Fruit fly (Drosophila melanogaster) whole organism, embryonic: ENCODE data around the gene CG16753.
A peak's percentile ranks its signal among the peaks of the same experiment; 100 is the strongest.

Source experiments
- Ada2b ChIP-seq: fragments of 200-800 bp; sonication (Bioruptor generic); IDR thresholded peaks from 2 replicates; pipeline ENCODE4 v1.3.6; 2022; ENCODE audit warnings: missing biosample characterization, missing genetic modification characterization
- Awh ChIP-seq: fragments of 200-800 bp; sonication (Bioruptor generic); IDR thresholded peaks from 2 replicates; pipeline ENCODE4, ENCODE4 v1.3.6; 2022; ENCODE audit warnings: missing biosample characterization, missing genetic modification characterization
- CG10147 ChIP-seq: fragments of 200-800 bp; sonication (Bioruptor generic); optimal IDR thresholded peaks from 2 replicates; lab custom pipeline; 2019; ENCODE audit warnings: missing biosample characterization, mild to moderate bottlenecking, missing genetic modification characterization, moderate library complexity
- CG10321 ChIP-seq: fragments of 200-800 bp; sonication (Bioruptor generic); IDR thresholded peaks from 2 replicates; pipeline ENCODE4 v1.3.6; 2022; ENCODE audit warnings: missing biosample characterization, missing genetic modification characterization
- CG12769 ChIP-seq: fragments of 200-800 bp; sonication (Bioruptor generic); optimal IDR thresholded peaks from 2 replicates; lab custom pipeline; 2019; ENCODE audit warnings: missing biosample characterization, mild to moderate bottlenecking, missing genetic modification characterization, moderate library complexity
- CG15696 ChIP-seq: fragments of 200-800 bp; sonication (Bioruptor generic); optimal IDR thresholded peaks from 2 replicates; lab custom pipeline; 2019; ENCODE audit warnings: missing biosample characterization, mild to moderate bottlenecking, missing genetic modification characterization, moderate library complexity
- CG17359 ChIP-seq: fragments of 200-800 bp; sonication (Bioruptor generic); optimal IDR thresholded peaks from 3 replicates; lab custom pipeline; 2018; ENCODE audit warnings: missing biosample characterization, mild to moderate bottlenecking, missing genetic modification characterization, moderate library complexity
- CG17829 ChIP-seq: fragments of 200-800 bp; optimal IDR thresholded peaks from 2 replicates; lab custom pipeline; 2019; ENCODE audit warnings: missing biosample characterization, mild to moderate bottlenecking, missing genetic modification characterization, moderate library complexity
- CG18599 ChIP-seq: fragments of 200-800 bp; sonication (Bioruptor generic); optimal IDR thresholded peaks from 3 replicates; lab custom pipeline; 2017; ENCODE audit warnings: missing biosample characterization, missing genetic modification characterization, mild to moderate bottlenecking, moderate library complexity, missing genetic modification reagents
- CG18764 ChIP-seq: fragments of 200-800 bp; sonication (Bioruptor generic); optimal IDR thresholded peaks from 3 replicates; lab custom pipeline; 2016; ENCODE audit warnings: missing biosample characterization, missing genetic modification characterization
- CG2116 ChIP-seq: fragments of 200-800 bp; sonication (Bioruptor generic); optimal IDR thresholded peaks from 3 replicates; lab custom pipeline; 2018; ENCODE audit warnings: missing biosample characterization, mild to moderate bottlenecking, missing genetic modification characterization
- CG2712 ChIP-seq: fragments of 200-800 bp; optimal IDR thresholded peaks from 3 replicates; lab custom pipeline; 2019; ENCODE audit warnings: missing biosample characterization, mild to moderate bottlenecking, missing genetic modification characterization, moderate library complexity
- CG2875 ChIP-seq: fragments of 200-800 bp; sonication (Bioruptor generic); optimal IDR thresholded peaks from 2 replicates; lab custom pipeline; 2017; ENCODE audit warnings: missing biosample characterization, mild to moderate bottlenecking, missing genetic modification characterization, missing genetic modification reagents
- CG31441 ChIP-seq: fragments of 200-800 bp; sonication (Bioruptor generic); IDR thresholded peaks from 2 replicates; pipeline ENCODE4 v1.3.6; 2022; ENCODE audit warnings: missing biosample characterization, missing genetic modification characterization
- CG32532 ChIP-seq: fragments of 200-800 bp; sonication (Bioruptor generic); IDR thresholded peaks from 2 replicates; pipeline ENCODE4 v1.3.6; 2022; ENCODE audit warnings: missing biosample characterization, missing genetic modification characterization
- CG43689 ChIP-seq: fragments of 200-800 bp; sonication (Bioruptor generic); IDR thresholded peaks from 2 replicates; pipeline ENCODE4 v1.3.6; 2022; ENCODE audit warnings: missing biosample characterization, missing genetic modification characterization
- CG7372 ChIP-seq: fragments of 200-800 bp; sonication (Bioruptor generic); IDR thresholded peaks from 2 replicates; pipeline ENCODE4 v1.3.6; 2022; ENCODE audit warnings: missing biosample characterization, missing genetic modification characterization
- CG9932 ChIP-seq: fragments of 200-800 bp; sonication (Bioruptor generic); IDR thresholded peaks from 2 replicates; pipeline ENCODE4 v1.3.6; 2022; ENCODE audit warnings: missing biosample characterization, missing genetic modification characterization
- Chrac-16 ChIP-seq: fragments of 200-800 bp; sonication (Bioruptor generic); optimal IDR thresholded peaks from 3 replicates; lab custom pipeline; 2016; ENCODE audit warnings: missing biosample characterization, missing genetic modification characterization
- Dad ChIP-seq: fragments of 200-800 bp; sonication (Bioruptor generic); optimal IDR thresholded peaks from 3 replicates; lab custom pipeline; 2016; ENCODE audit warnings: missing biosample characterization, missing genetic modification characterization
- E2f1 ChIP-seq: fragments of 200-800 bp; sonication (Bioruptor generic); IDR thresholded peaks from 2 replicates; pipeline ENCODE4 v1.3.6; 2022; ENCODE audit warnings: missing biosample characterization, missing genetic modification characterization
- ERR ChIP-seq: fragments of 200-800 bp; sonication (Bioruptor generic); optimal IDR thresholded peaks from 2 replicates; lab custom pipeline; 2016; ENCODE audit warnings: missing biosample characterization, missing genetic modification characterization
- Fer1 ChIP-seq: fragments of 200-800 bp; sonication (Bioruptor generic); optimal IDR thresholded peaks from 2 replicates; lab custom pipeline; 2017; ENCODE audit warnings: missing biosample characterization, mild to moderate bottlenecking, missing genetic modification characterization
- GATAe ChIP-seq: fragments of 200-800 bp; sonication (Bioruptor generic); conservative IDR thresholded peaks from 2 replicates; pipeline ENCODE4 v1.3.6; 2022; ENCODE audit warnings: missing biosample characterization, missing genetic modification characterization
- Gsc ChIP-seq: fragments of 200-800 bp; sonication (Bioruptor generic); IDR thresholded peaks from 2 replicates; pipeline ENCODE4 v1.3.6; 2022; ENCODE audit warnings: missing biosample characterization, missing genetic modification characterization
- Lpt ChIP-seq: fragments of >200 bp; optimal IDR thresholded peaks from 2 replicates; lab custom pipeline; 2018; ENCODE audit warnings: missing biosample characterization, missing genetic modification characterization
- Mes4 ChIP-seq: fragments of 200-800 bp; sonication (Bioruptor generic); optimal IDR thresholded peaks from 2 replicates; lab custom pipeline; 2016; ENCODE audit warnings: missing biosample characterization, missing genetic modification characterization
- Rfx ChIP-seq: fragments of 200-800 bp; sonication (Bioruptor generic); IDR thresholded peaks from 2 replicates; pipeline ENCODE4 v1.3.6; 2022; ENCODE audit warnings: missing biosample characterization, missing genetic modification characterization
- abd-A ChIP-seq: fragments of 200-800 bp; sonication (Bioruptor generic); optimal IDR thresholded peaks from 3 replicates; lab custom pipeline; 2019; ENCODE audit warnings: missing biosample characterization, mild to moderate bottlenecking, missing genetic modification characterization, moderate library complexity
- aop ChIP-seq: fragments of 200-800 bp; sonication (Bioruptor generic); IDR thresholded peaks from 2 replicates; pipeline ENCODE4 v1.3.6; 2022; ENCODE audit warnings: missing biosample characterization, missing genetic modification characterization
- br ChIP-seq: fragments of >200 bp; optimal IDR thresholded peaks from 2 replicates; lab custom pipeline; 2017
- da ChIP-seq: fragments of 200-800 bp; sonication (Bioruptor generic); optimal IDR thresholded peaks from 2 replicates; lab custom pipeline; 2016; ENCODE audit warnings: missing biosample characterization, missing genetic modification characterization
- dysf ChIP-seq: fragments of 200-800 bp; sonication (Bioruptor generic); IDR thresholded peaks from 3 replicates; pipeline ENCODE4 v1.3.6; 2022; ENCODE audit warnings: missing biosample characterization, missing genetic modification characterization
- grn ChIP-seq: fragments of 200-800 bp; sonication (Bioruptor generic); optimal IDR thresholded peaks from 3 replicates; lab custom pipeline; 2017; ENCODE audit warnings: missing biosample characterization, missing genetic modification characterization
- gsb-n ChIP-seq: fragments of 200-800 bp; sonication (Bioruptor generic); optimal IDR thresholded peaks from 3 replicates; lab custom pipeline; 2018; ENCODE audit warnings: missing biosample characterization, mild to moderate bottlenecking, missing genetic modification characterization
- ham ChIP-seq: fragments of 200-800 bp; sonication (Bioruptor generic); IDR thresholded peaks from 2 replicates; pipeline ENCODE4 v1.3.6; 2022; ENCODE audit warnings: missing biosample characterization, missing genetic modification characterization
- ken ChIP-seq: fragments of 200-800 bp; sonication (Bioruptor generic); IDR thresholded peaks from 3 replicates; pipeline ENCODE4 v1.3.6; 2022; ENCODE audit warnings: missing biosample characterization, missing genetic modification characterization
- lola ChIP-seq, 3 experiments: fragments of >200 bp in 2 of 3; fragments of 200-800 bp in 1 of 3; sonication (Bioruptor generic) in 1 of 3; optimal IDR thresholded peaks; 2 replicates each; lab custom pipeline; 2017 to 2019; ENCODE audit warnings: missing biosample characterization in 3 of 3, missing genetic modification characterization in 3 of 3, mild to moderate bottlenecking in 1 of 3, moderate library complexity in 1 of 3
- maf-S ChIP-seq: fragments of 200-800 bp; sonication (Bioruptor generic); optimal IDR thresholded peaks from 2 replicates; lab custom pipeline; 2016; ENCODE audit warnings: missing biosample characterization, missing genetic modification characterization
- nau ChIP-seq: fragments of 200-800 bp; sonication (Bioruptor generic); optimal IDR thresholded peaks from 3 replicates; lab custom pipeline; 2017; ENCODE audit warnings: missing biosample characterization, mild to moderate bottlenecking, missing genetic modification characterization, missing genetic modification reagents
- nerfin-1 ChIP-seq: fragments of 200-800 bp; sonication (Bioruptor generic); optimal IDR thresholded peaks from 3 replicates; lab custom pipeline; 2019; ENCODE audit warnings: missing biosample characterization, mild to moderate bottlenecking, missing genetic modification characterization, moderate library complexity
- peb ChIP-seq: fragments of 200-800 bp; sonication (Bioruptor generic); IDR thresholded peaks from 2 replicates; pipeline ENCODE4 v1.3.6; 2022; ENCODE audit warnings: missing biosample characterization, missing genetic modification characterization
- prd ChIP-seq, 3 experiments: fragments of >200 bp in 2 of 3; fragments of 200-800 bp in 1 of 3; sonication (Bioruptor generic) in 1 of 3; optimal IDR thresholded peaks in 2 of 3; IDR thresholded peaks in 1 of 3; 2 replicates in 2 of 3; 3 replicates in 1 of 3; pipeline versions ENCODE4 v1.3.6 to Lab custom; 2017 to 2022; ENCODE audit warnings: missing biosample characterization in 1 of 3, missing genetic modification characterization in 1 of 3
- schlank ChIP-seq: fragments of 200-800 bp; sonication (Bioruptor generic); optimal IDR thresholded peaks from 2 replicates; lab custom pipeline; 2018; ENCODE audit warnings: missing biosample characterization, mild to moderate bottlenecking, missing genetic modification characterization
- slbo ChIP-seq: fragments of 200-800 bp; sonication (Bioruptor generic); IDR thresholded peaks from 2 replicates; pipeline ENCODE4 v1.3.6; 2022; ENCODE audit warnings: missing biosample characterization, missing genetic modification characterization
- so ChIP-seq: fragments of 200-800 bp; sonication (Bioruptor generic); IDR thresholded peaks from 3 replicates; pipeline ENCODE4 v1.3.6; 2022; ENCODE audit warnings: missing biosample characterization, missing genetic modification characterization
- sr ChIP-seq: fragments of 200-800 bp; sonication (Bioruptor generic); IDR thresholded peaks from 3 replicates; pipeline ENCODE4 v1.3.6; 2022; ENCODE audit warnings: missing biosample characterization, missing genetic modification characterization
- vnd ChIP-seq: fragments of 200-800 bp; sonication (Bioruptor generic); IDR thresholded peaks from 3 replicates; pipeline ENCODE4 v1.3.6; 2022; ENCODE audit warnings: missing biosample characterization, missing genetic modification characterization; ENCODE audit not compliant: partially characterized antibody
- wek ChIP-seq: fragments of 200-800 bp; sonication (Bioruptor generic); optimal IDR thresholded peaks from 3 replicates; lab custom pipeline; 2018; ENCODE audit warnings: missing biosample characterization, mild to moderate bottlenecking, missing genetic modification characterization, moderate library complexity
- yki ChIP-seq: fragments of >200 bp; optimal IDR thresholded peaks from 3 replicates; lab custom pipeline; 2018
- zen ChIP-seq: fragments of 200-800 bp; sonication (Bioruptor generic); optimal IDR thresholded peaks from 3 replicates; lab custom pipeline; 2018; ENCODE audit warnings: missing biosample characterization, mild to moderate bottlenecking, missing genetic modification characterization, moderate library complexity

CG16753 gene

DNA sequence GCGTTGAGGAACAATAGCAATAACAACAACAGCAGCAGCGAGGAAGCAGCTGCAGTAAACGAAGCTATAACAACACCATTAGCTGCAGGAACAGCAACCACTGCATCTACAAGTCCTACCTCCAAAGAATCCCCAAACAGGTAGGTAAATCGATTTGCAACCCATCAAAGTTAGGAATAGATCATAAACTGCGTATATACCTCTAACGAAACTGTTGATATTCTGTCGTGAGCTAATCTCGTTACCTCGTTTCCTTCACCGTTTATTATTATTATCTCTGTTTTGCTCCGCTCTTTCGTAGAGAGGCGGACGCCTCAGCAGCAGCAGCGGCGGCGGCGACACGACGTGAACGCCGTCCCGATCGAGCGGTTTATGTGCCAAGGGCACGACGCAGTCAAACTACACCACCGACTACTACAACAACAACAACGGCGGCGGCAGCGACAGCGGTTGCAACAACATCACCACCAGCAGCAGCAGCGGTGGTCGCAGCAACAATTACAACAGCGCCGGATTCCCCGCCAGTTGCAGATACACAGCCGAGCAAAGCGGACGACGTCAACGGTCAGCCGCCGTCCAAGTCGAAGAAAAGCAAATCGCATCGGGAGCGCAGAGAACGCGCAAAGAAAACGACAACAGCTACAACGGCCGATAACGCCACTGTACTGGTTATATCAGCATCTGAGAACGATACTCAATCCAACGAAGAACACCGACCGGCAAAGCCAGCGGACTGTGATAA lies 16.9 kb upstream of the CG16753 start (continued):
- TF ChIP-seq yki (lab: Kevin White, UChicago), result no peak
- no peak for TF ChIP-seq abd-A (tag; lab: Kevin White, UChicago)
- TF ChIP-seq lola (GFP tag; optimal IDR thresholded peaks at IDR 0.05; lab: Kevin White, UChicago), result no peak
- no peak for TF ChIP-seq Lpt (GFP tag; lab: Kevin White, UChicago)
- TF ChIP-seq prd (optimal IDR thresholded peaks at IDR 0.05; lab: Kevin White, UChicago), result no peak
- TF ChIP-seq prd (GFP tag; IDR thresholded peaks at IDR 0.05; lab: Robert Waterston, UW), result 0 out of 3 replicates have a peak, but pooled peaks have one; percentile 4
- peak; percentile 52 for TF ChIP-seq zen (tag; lab: Kevin White, UChicago)
- no peak for TF ChIP-seq CG10147 (GFP tag; lab: Kevin White, UChicago)
- TF ChIP-seq Dad, result no peak
- no peak for TF ChIP-seq CG31441 (GFP tag; lab: Robert Waterston, UW)
- no peak for TF ChIP-seq CG32532 (GFP tag; lab: Robert Waterston, UW)
- TF ChIP-seq so (GFP tag; lab: Robert Waterston, UW), result peak; percentile 60; the same call in 1 of the 3 replicates
- TF ChIP-seq ken (GFP tag; lab: Robert Waterston, UW), result no peak
- no peak for TF ChIP-seq CG9932 (GFP tag; lab: Robert Waterston, UW)
- TF ChIP-seq gsb-n (tag; lab: Kevin White, UChicago), result no peak
- no peak for TF ChIP-seq wek (GFP tag; lab: Kevin White, UChicago)
- no peak for TF ChIP-seq CG15696 (tag; lab: Kevin White, UChicago)
- TF ChIP-seq dysf (GFP tag; lab: Robert Waterston, UW), result no peak
- 0 out of 3 replicates have a peak, but pooled peaks have one; percentile 15 for TF ChIP-seq vnd (GFP tag; lab: Robert Waterston, UW)
- no peak for TF ChIP-seq grn
- peak; percentile 54; the same call in 1 of the 2 replicates for TF ChIP-seq Awh
- TF ChIP-seq Rfx (GFP tag; lab: Robert Waterston, UW), result peak; percentile 32; the same call in 1 of the 2 replicates
- no peak for TF ChIP-seq br (lab: Kevin White, UChicago)
- TF ChIP-seq Fer1 (GFP tag; lab: Kevin White, UChicago), result no peak
- TF ChIP-seq nerfin-1 (tag; lab: Kevin White, UChicago), result no peak
- TF ChIP-seq CG10321 (GFP tag; lab: Robert Waterston, UW), result no peak
- TF ChIP-seq CG17829 (tag; lab: Kevin White, UChicago), result peak; percentile 43
- no peak for TF ChIP-seq CG7372 (GFP tag; lab: Robert Waterston, UW)
- no peak for TF ChIP-seq slbo (GFP tag; lab: Robert Waterston, UW)
- TF ChIP-seq ERR, result no peak
- no peak for TF ChIP-seq peb (GFP tag; lab: Robert Waterston, UW)
- no peak for TF ChIP-seq Chrac-16 (GFP tag; lab: Kevin White, UChicago)
- no peak for TF ChIP-seq CG2116
- peak; percentile 98 for TF ChIP-seq CG12769 (tag; lab: Kevin White, UChicago)
- TF ChIP-seq schlank (tag; lab: Kevin White, UChicago), result no peak
- no peak for TF ChIP-seq Gsc (GFP tag; lab: Robert Waterston, UW)
- no peak for TF ChIP-seq CG2875 (GFP tag; lab: Kevin White, UChicago)
- TF ChIP-seq maf-S (GFP tag; lab: Kevin White, UChicago), result no peak
- no peak for TF ChIP-seq CG43689 (GFP tag; lab: Robert Waterston, UW)
- no peak for TF ChIP-seq Ada2b (GFP tag; lab: Robert Waterston, UW)
- peak; percentile 32 for TF ChIP-seq CG2712 (tag; lab: Kevin White, UChicago)
- no peak for TF ChIP-seq nau (GFP tag; lab: Kevin White, UChicago)
- no peak for TF ChIP-seq GATAe
- no peak for TF ChIP-seq sr (GFP tag; lab: Robert Waterston, UW)
- no peak for TF ChIP-seq aop (GFP tag; lab: Robert Waterston, UW)
- no peak for TF ChIP-seq CG18764 (GFP tag; lab: Kevin White, UChicago)
- TF ChIP-seq ham, result no peak
- TF ChIP-seq CG18599, result peak; percentile 12
- TF ChIP-seq E2f1, result no peak; the same call in 1 of the 2 replicates
- no peak for TF ChIP-seq Mes4 (GFP tag; lab: Kevin White, UChicago)
- no peak for TF ChIP-seq CG17359 (tag; lab: Kevin White, UChicago)
- TF ChIP-seq da, result no peak
